Worm (Caenorhabditis elegans) whole organism, mixed stage, embryonic: ENCODE data around the gene F48E3.2.

Experiments
- elt-3 ChIP-seq: fragments of 150-350 bp; optimal IDR thresholded peaks from 2 replicates; lab custom pipeline; 2014; ENCODE audit warnings: missing biosample characterization, missing genetic modification characterization
- flh-1 ChIP-seq: fragments of 200-800 bp; sonication (Bioruptor generic); optimal IDR thresholded peaks from 2 replicates; lab custom pipeline; 2018; ENCODE audit warnings: mild to moderate bottlenecking, missing genetic modification characterization, moderate library complexity, missing compliant biosample characterization
- hlh-1 ChIP-seq: fragments of 150-350 bp; optimal IDR thresholded peaks from 2 replicates; lab custom pipeline; 2014; ENCODE audit warnings: missing biosample characterization, missing genetic modification reagents, missing genetic modification characterization
- lin-13 ChIP-seq: fragments of 150-350 bp; optimal IDR thresholded peaks from 2 replicates; lab custom pipeline; 2014; ENCODE audit warnings: missing biosample characterization, missing genetic modification characterization
- lin-32 ChIP-seq: fragments of 200-800 bp; sonication (Bioruptor generic); optimal IDR thresholded peaks from 2 replicates; lab custom pipeline; 2018; ENCODE audit warnings: mild to moderate bottlenecking, missing genetic modification characterization, missing compliant biosample characterization
- mab-5 ChIP-seq: fragments of 150-350 bp; optimal IDR thresholded peaks from 2 replicates; lab custom pipeline; 2014; ENCODE audit warnings: missing biosample characterization, missing genetic modification characterization
- mls-2 ChIP-seq: sonication (generic microtip); optimal IDR thresholded peaks from 2 replicates; lab custom pipeline; 2016; ENCODE audit warnings: mild to moderate bottlenecking, missing genetic modification characterization, moderate library complexity, missing compliant biosample characterization
- nhr-28 ChIP-seq: fragments of 150-350 bp; optimal IDR thresholded peaks from 2 replicates; lab custom pipeline; 2014; ENCODE audit warnings: missing biosample characterization, missing genetic modification characterization
- pha-4 ChIP-seq: fragments of 150-350 bp; optimal IDR thresholded peaks from 2 replicates; lab custom pipeline; 2018; ENCODE audit warnings: missing biosample characterization, missing genetic modification reagents, missing genetic modification characterization
- unc-39 ChIP-seq: fragments of 150-350 bp; optimal IDR thresholded peaks from 2 replicates; lab custom pipeline; 2014; ENCODE audit warnings: missing biosample characterization, missing genetic modification characterization
- unc-62 ChIP-seq: fragments of 150-350 bp; optimal IDR thresholded peaks from 2 replicates; lab custom pipeline; 2014; ENCODE audit warnings: missing biosample characterization, missing genetic modification reagents, missing genetic modification characterization

F48E3.2 gene

DNA sequence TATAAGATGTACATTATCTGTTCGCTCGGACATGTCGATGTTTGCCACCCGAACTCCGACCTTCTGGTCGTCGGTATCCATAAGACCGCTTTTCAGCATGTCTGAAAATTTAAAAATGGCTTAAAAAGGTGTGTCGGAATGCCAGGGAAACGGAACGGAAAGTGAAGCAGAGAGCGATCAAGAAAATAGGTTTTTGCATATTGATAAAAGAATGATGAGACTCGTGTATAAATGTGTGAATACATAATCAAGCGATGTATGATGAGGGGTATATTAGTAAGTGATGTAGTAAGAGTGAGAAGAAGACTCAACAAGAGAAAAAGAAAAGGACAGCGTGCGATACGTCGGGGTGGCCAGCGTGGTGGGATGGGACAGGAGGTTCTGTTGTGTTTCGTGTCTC is 50.4 kb downstream of the F48E3.2 start, which contains the start of gene acl-12:
acl-12 (minus strand) TSS at position 101 of the 400 bp plus-strand sequence.
- TF ChIP-seq nhr-28 (no peak), mls-2 (peak; percentile 13), elt-3 (tag; lab: Kevin White, UChicago) (no peak), unc-62 (peak; percentile 0), unc-39 (tag; lab: Kevin White, UChicago) (no peak), flh-1 (no peak), lin-13 (no peak), mab-5 (no peak), lin-32 (GFP tag; lab: Kevin White, UChicago) (no peak), hlh-1 (peak; percentile 50), pha-4 (tag; lab: Kevin White, UChicago) (no peak)
- TF ChIP-seq, all 35 proteins: peak for 3
